Worm (Caenorhabditis elegans) whole organism, early embryonic: Measurements from ENCODE around the gene F35D2.2.

ENCODE experiments used
- B0310.2 ChIP-seq: sonication (generic microtip); optimal IDR thresholded peaks from 2 replicates; lab custom pipeline; 2016; ENCODE audit warnings: mild to moderate bottlenecking, missing genetic modification characterization, missing compliant biosample characterization
- F13C5.2 ChIP-seq: sonication (generic microtip); optimal IDR thresholded peaks from 2 replicates; lab custom pipeline; 2017; ENCODE audit warnings: mild to moderate bottlenecking, missing genetic modification characterization, inconsistent platforms, missing compliant biosample characterization
- aly-1 ChIP-seq: sonication (generic microtip); optimal IDR thresholded peaks from 2 replicates; lab custom pipeline; 2016; ENCODE audit warnings: missing genetic modification characterization, missing compliant biosample characterization
- ama-1 ChIP-seq: fragments of 150-350 bp; optimal IDR thresholded peaks from 2 replicates; lab custom pipeline; 2014
- ceh-13 ChIP-seq: fragments of 200-800 bp; sonication (Bioruptor generic); optimal IDR thresholded peaks from 2 replicates; lab custom pipeline; 2018; ENCODE audit warnings: mild to moderate bottlenecking, missing genetic modification characterization, missing compliant biosample characterization
- ceh-36 ChIP-seq: sonication (generic microtip); optimal IDR thresholded peaks from 2 replicates; lab custom pipeline; 2016; ENCODE audit warnings: missing genetic modification characterization, inconsistent platforms, missing compliant biosample characterization
- ets-7 ChIP-seq: sonication (generic microtip); optimal IDR thresholded peaks from 2 replicates; lab custom pipeline; 2016; ENCODE audit warnings: missing genotype, missing genetic modification characterization, missing compliant biosample characterization
- flt-1 ChIP-seq: fragments of 200-800 bp; sonication (Bioruptor generic); IDR thresholded peaks from 2 replicates; pipeline ENCODE4 v1.3.6; 2022; ENCODE audit warnings: missing genetic modification characterization, missing compliant biosample characterization
- hmbx-1 ChIP-seq: sonication (generic microtip); optimal IDR thresholded peaks from 2 replicates; lab custom pipeline; 2016; ENCODE audit warnings: mild to moderate bottlenecking, missing genetic modification characterization, missing compliant biosample characterization
- hmg-4 ChIP-seq: fragments of 200-800 bp; sonication (Bioruptor generic); optimal IDR thresholded peaks from 2 replicates; lab custom pipeline; 2018; ENCODE audit warnings: mild to moderate bottlenecking, missing genetic modification characterization, missing compliant biosample characterization
- hnd-1 ChIP-seq: sonication (generic microtip); optimal IDR thresholded peaks from 2 replicates; lab custom pipeline; 2016; ENCODE audit warnings: missing genetic modification characterization, missing compliant biosample characterization
- pes-1 ChIP-seq: fragments of 200-800 bp; sonication (Bioruptor generic); IDR thresholded peaks from 2 replicates; pipeline ENCODE4 v1.3.6; 2022; ENCODE audit warnings: missing genetic modification reagents, missing genetic modification characterization, missing compliant biosample characterization
- scrt-1 ChIP-seq: fragments of 200-800 bp; sonication (Bioruptor generic); IDR thresholded peaks from 2 replicates; pipeline ENCODE4 v1.3.6; 2022; ENCODE audit warnings: missing genetic modification characterization, missing compliant biosample characterization
- sea-1 ChIP-seq: fragments of 200-800 bp; sonication (Bioruptor generic); conservative IDR thresholded peaks from 2 replicates; pipeline ENCODE4 v1.3.6; 2022; ENCODE audit warnings: missing genetic modification characterization, missing compliant biosample characterization
- tbx-11 ChIP-seq: fragments of 200-800 bp; sonication (Bioruptor generic); IDR thresholded peaks from 2 replicates; pipeline ENCODE4 v1.3.6; 2022; ENCODE audit warnings: missing genetic modification characterization, missing compliant biosample characterization
- tbx-37 ChIP-seq: fragments of 200-800 bp; sonication (Bioruptor generic); conservative IDR thresholded peaks from 2 replicates; pipeline ENCODE4 v1.3.6; 2022; ENCODE audit warnings: missing genetic modification reagents, missing genetic modification characterization, missing compliant biosample characterization
- tra-4 ChIP-seq: sonication (generic microtip); optimal IDR thresholded peaks from 2 replicates; lab custom pipeline; 2017; ENCODE audit warnings: missing genetic modification characterization, missing compliant biosample characterization

The F35D2.2 gene

DNA sequence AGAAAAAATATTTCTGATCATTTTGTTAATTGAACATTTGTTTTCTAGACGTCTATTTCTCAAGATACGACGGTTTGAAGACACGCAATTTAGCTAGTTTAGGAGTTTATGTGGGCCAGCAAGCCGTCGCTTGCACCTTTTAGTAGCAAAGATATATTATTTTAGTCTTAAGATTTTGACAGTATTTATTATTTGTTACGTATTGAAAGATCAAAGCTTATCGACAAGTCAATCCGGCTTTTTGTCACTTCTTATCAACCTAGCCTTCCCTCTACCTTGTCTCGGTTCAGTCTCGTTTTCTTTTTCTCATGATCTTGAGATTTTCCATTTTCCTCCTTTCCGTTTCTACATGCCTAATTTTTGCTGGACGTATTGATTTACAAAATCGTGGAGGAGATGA is at the start of gene F35D2.2:
Gene F35D2.2, plus strand, starts transcription at position 301 of the 400 bp plus-strand sequence.
- TF ChIP-seq ama-1: no peak
- TF ChIP-seq B0310.2: no peak
- no peak for TF ChIP-seq tbx-37 (GFP tag; lab: Robert Waterston, UW)
- no peak for TF ChIP-seq hmbx-1
- no peak for TF ChIP-seq tra-4 (tag; lab: Kevin White, UChicago)
- no peak for TF ChIP-seq ceh-36 (tag; lab: Kevin White, UChicago)
- no peak for TF ChIP-seq ets-7 (tag; lab: Kevin White, UChicago)
- no peak for TF ChIP-seq scrt-1 (GFP tag; lab: Robert Waterston, UW)
- no peak for TF ChIP-seq hmg-4
- TF ChIP-seq sea-1 (GFP tag; lab: Robert Waterston, UW): no peak
- no peak for TF ChIP-seq pes-1 (GFP tag; lab: Robert Waterston, UW)
- no peak for TF ChIP-seq tbx-11
- TF ChIP-seq hnd-1: no peak
- TF ChIP-seq F13C5.2: no peak
- TF ChIP-seq flt-1 (GFP tag; lab: Robert Waterston, UW): no peak
- TF ChIP-seq ceh-13 (GFP tag; lab: Kevin White, UChicago): no peak
- no peak for TF ChIP-seq aly-1

DNA sequence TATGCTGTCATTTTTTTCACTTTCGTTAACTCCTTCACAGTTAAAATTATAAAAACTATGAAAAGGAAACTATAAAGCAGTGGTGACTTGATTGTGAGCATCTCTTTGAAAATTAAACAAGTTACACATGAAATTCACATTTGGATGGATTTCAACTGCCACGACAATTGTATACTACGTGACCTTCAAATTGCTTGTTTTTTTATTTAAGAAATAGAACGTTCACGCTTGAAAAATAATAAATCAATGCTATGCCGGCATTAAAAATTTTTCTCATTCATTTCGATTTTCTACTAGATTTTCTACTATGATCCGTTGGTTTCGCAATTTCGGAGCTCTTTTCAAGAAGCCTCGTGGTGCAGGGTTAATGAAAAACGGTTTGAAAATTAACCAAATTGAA is 48.8 kb upstream of the F35D2.2 start, which contains the start of the genes ZK1290.7 and rnh-1.1:
Gene ZK1290.7, minus strand, starts transcription at position 101 of the 400 bp plus-strand sequence.
Gene rnh-1.1, plus strand, starts transcription at position 281 of the 400 bp plus-strand sequence.
- TF ChIP-seq tbx-37 (GFP tag; lab: Robert Waterston, UW): no peak
- no peak for TF ChIP-seq hmg-4
- TF ChIP-seq aly-1: no peak
- TF ChIP-seq F13C5.2: no peak
- TF ChIP-seq sea-1 (GFP tag; lab: Robert Waterston, UW): no peak
- no peak for TF ChIP-seq hnd-1
- TF ChIP-seq tbx-11: no peak
- no peak for TF ChIP-seq tra-4 (tag; lab: Kevin White, UChicago)
- TF ChIP-seq scrt-1 (GFP tag; lab: Robert Waterston, UW): no peak
- TF ChIP-seq hmbx-1: no peak
- TF ChIP-seq ceh-13 (GFP tag; lab: Kevin White, UChicago): no peak
- no peak for TF ChIP-seq pes-1 (GFP tag; lab: Robert Waterston, UW)
- no peak for TF ChIP-seq ceh-36 (tag; lab: Kevin White, UChicago)
- TF ChIP-seq ets-7 (tag; lab: Kevin White, UChicago): no peak
- no peak for TF ChIP-seq ama-1
- no peak for TF ChIP-seq flt-1 (GFP tag; lab: Robert Waterston, UW)
- no peak for TF ChIP-seq B0310.2

DNA sequence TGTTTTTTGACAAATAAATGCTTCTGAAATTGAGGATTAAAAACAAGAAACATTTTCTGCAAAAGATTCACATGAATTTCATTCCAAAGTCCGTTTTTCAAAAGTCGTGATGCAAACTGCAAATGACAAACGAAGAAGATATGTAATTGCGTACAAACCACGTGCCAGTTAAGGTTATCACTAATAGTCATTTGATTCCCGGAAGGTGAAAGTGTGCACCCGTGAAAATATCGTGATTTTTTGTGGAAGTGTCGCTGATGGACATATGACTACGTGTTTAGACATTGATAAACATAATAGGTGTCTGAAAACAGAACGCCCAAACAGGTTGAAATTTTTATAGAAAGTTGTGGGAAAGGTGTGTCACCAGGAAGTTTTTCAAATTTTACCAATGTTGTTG is 46.0 kb upstream of the F35D2.2 start:
- TF ChIP-seq ets-7 (tag; lab: Kevin White, UChicago) (no peak), tbx-37 (GFP tag; lab: Robert Waterston, UW) (no peak), ceh-36 (tag; lab: Kevin White, UChicago) (no peak), ama-1 (no peak), aly-1 (no peak), pes-1 (GFP tag; lab: Robert Waterston, UW) (no peak), hmg-4 (no peak), hnd-1 (no peak), flt-1 (GFP tag; lab: Robert Waterston, UW) (no peak), tbx-11 (no peak), hmbx-1 (no peak), tra-4 (tag; lab: Kevin White, UChicago) (no peak), sea-1 (GFP tag; lab: Robert Waterston, UW) (no peak), scrt-1 (GFP tag; lab: Robert Waterston, UW) (no peak), F13C5.2 (no peak), B0310.2 (no peak)

- TF ChIP-seq sea-1 (GFP tag; lab: Robert Waterston, UW): no peak
- TF ChIP-seq ceh-36 (tag; lab: Kevin White, UChicago): no peak
- no peak for TF ChIP-seq hmg-4
- no peak for TF ChIP-seq hnd-1
- no peak for TF ChIP-seq ets-7 (tag; lab: Kevin White, UChicago)
- no peak for TF ChIP-seq scrt-1 (GFP tag; lab: Robert Waterston, UW)
- TF ChIP-seq tra-4 (tag; lab: Kevin White, UChicago): no peak
- TF ChIP-seq flt-1 (GFP tag; lab: Robert Waterston, UW): no peak
- no peak for TF ChIP-seq tbx-11
- no peak for TF ChIP-seq ama-1
- TF ChIP-seq ceh-13 (GFP tag; lab: Kevin White, UChicago): no peak
- no peak for TF ChIP-seq F13C5.2
- TF ChIP-seq tbx-37 (GFP tag; lab: Robert Waterston, UW): no peak
- TF ChIP-seq aly-1: no peak
- TF ChIP-seq B0310.2: no peak
- TF ChIP-seq hmbx-1: no peak
- no peak for TF ChIP-seq pes-1 (GFP tag; lab: Robert Waterston, UW)
Measured at ce11 chrII:7529078-7529683, 45.1 kb upstream of the F35D2.2 start, which contains the start of gene ZK1290.5. ZK1290.5 (plus strand) TSS chrII:7529643.

- TF ChIP-seq B0310.2 (no peak), hnd-1 (no peak), hmbx-1 (no peak), aly-1 (no peak), tbx-11 (no peak), pes-1 (GFP tag; lab: Robert Waterston, UW) (no peak), tbx-37 (GFP tag; lab: Robert Waterston, UW) (no peak), scrt-1 (GFP tag; lab: Robert Waterston, UW) (no peak), F13C5.2 (no peak), tra-4 (tag; lab: Kevin White, UChicago) (no peak), ceh-13 (GFP tag; lab: Kevin White, UChicago) (no peak), flt-1 (GFP tag; lab: Robert Waterston, UW) (no peak), ceh-36 (tag; lab: Kevin White, UChicago) (no peak), ets-7 (tag; lab: Kevin White, UChicago) (no peak), ama-1 (no peak), sea-1 (GFP tag; lab: Robert Waterston, UW) (no peak), hmg-4 (no peak)
Measured at ce11 chrII:7530944-7531343, 43.3 kb upstream of the F35D2.2 start, which contains the start of gene wrt-1. wrt-1 (plus strand) TSS chrII:7530996.

DNA sequence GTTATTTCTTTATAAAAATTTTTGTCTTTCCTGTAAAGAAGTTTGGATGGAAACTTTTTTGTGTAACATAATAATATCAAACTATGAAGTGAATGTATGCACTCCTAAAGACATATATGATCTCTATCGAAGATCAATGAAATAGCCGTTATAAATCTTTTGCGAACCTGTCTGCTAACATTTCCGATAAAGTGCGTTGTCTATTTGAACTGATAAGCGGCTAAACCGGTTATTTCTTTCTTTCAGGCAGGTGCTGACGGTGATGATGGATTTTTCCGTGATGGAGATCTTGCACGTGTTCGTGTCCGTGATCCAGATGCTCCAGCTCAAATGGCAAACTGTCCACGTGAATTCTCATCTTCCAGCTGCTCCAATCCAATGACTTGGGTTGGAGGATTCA is 42.8 kb upstream of the F35D2.2 start:
- no peak for TF ChIP-seq flt-1 (GFP tag; lab: Robert Waterston, UW)
- TF ChIP-seq sea-1 (GFP tag; lab: Robert Waterston, UW): no peak
- no peak for TF ChIP-seq ceh-36 (tag; lab: Kevin White, UChicago)
- TF ChIP-seq hmbx-1: no peak

- TF ChIP-seq flt-1 (GFP tag; lab: Robert Waterston, UW) (no peak), tbx-37 (GFP tag; lab: Robert Waterston, UW) (no peak), ceh-13 (GFP tag; lab: Kevin White, UChicago) (no peak), hmbx-1 (no peak), ets-7 (tag; lab: Kevin White, UChicago) (no peak), hnd-1 (no peak), B0310.2 (no peak), pes-1 (GFP tag; lab: Robert Waterston, UW) (no peak), tra-4 (tag; lab: Kevin White, UChicago) (no peak), scrt-1 (GFP tag; lab: Robert Waterston, UW) (no peak), ama-1 (no peak), aly-1 (no peak)
Measured at ce11 chrII:7534369-7534768, 39.9 kb upstream of the F35D2.2 start, which contains the start of gene wrt-10. wrt-10 (minus strand) TSS chrII:7534563.
